Worm (Caenorhabditis elegans) whole organism, early embryonic: ENCODE results near the gene elt-6.

Experiments used
- B0310.2 ChIP-seq: sonication (generic microtip); optimal IDR thresholded peaks from 2 replicates; lab custom pipeline; 2016; ENCODE audit warnings: mild to moderate bottlenecking, missing genetic modification characterization, missing compliant biosample characterization
- ama-1 ChIP-seq: fragments of 150-350 bp; optimal IDR thresholded peaks from 2 replicates; lab custom pipeline; 2014
- ceh-13 ChIP-seq: fragments of 200-800 bp; sonication (Bioruptor generic); optimal IDR thresholded peaks from 2 replicates; lab custom pipeline; 2018; ENCODE audit warnings: mild to moderate bottlenecking, missing genetic modification characterization, missing compliant biosample characterization
- ets-7 ChIP-seq: sonication (generic microtip); optimal IDR thresholded peaks from 2 replicates; lab custom pipeline; 2016; ENCODE audit warnings: missing genotype, missing genetic modification characterization, missing compliant biosample characterization
- flt-1 ChIP-seq: fragments of 200-800 bp; sonication (Bioruptor generic); IDR thresholded peaks from 2 replicates; pipeline ENCODE4 v1.3.6; 2022; ENCODE audit warnings: missing genetic modification characterization, missing compliant biosample characterization
- hmbx-1 ChIP-seq: sonication (generic microtip); optimal IDR thresholded peaks from 2 replicates; lab custom pipeline; 2016; ENCODE audit warnings: mild to moderate bottlenecking, missing genetic modification characterization, missing compliant biosample characterization
- hnd-1 ChIP-seq: sonication (generic microtip); optimal IDR thresholded peaks from 2 replicates; lab custom pipeline; 2016; ENCODE audit warnings: missing genetic modification characterization, missing compliant biosample characterization
- pes-1 ChIP-seq: fragments of 200-800 bp; sonication (Bioruptor generic); IDR thresholded peaks from 2 replicates; pipeline ENCODE4 v1.3.6; 2022; ENCODE audit warnings: missing genetic modification reagents, missing genetic modification characterization, missing compliant biosample characterization
- sea-1 ChIP-seq: fragments of 200-800 bp; sonication (Bioruptor generic); conservative IDR thresholded peaks from 2 replicates; pipeline ENCODE4 v1.3.6; 2022; ENCODE audit warnings: missing genetic modification characterization, missing compliant biosample characterization
- tbx-11 ChIP-seq: fragments of 200-800 bp; sonication (Bioruptor generic); IDR thresholded peaks from 2 replicates; pipeline ENCODE4 v1.3.6; 2022; ENCODE audit warnings: missing genetic modification characterization, missing compliant biosample characterization
- tbx-37 ChIP-seq: fragments of 200-800 bp; sonication (Bioruptor generic); conservative IDR thresholded peaks from 2 replicates; pipeline ENCODE4 v1.3.6; 2022; ENCODE audit warnings: missing genetic modification reagents, missing genetic modification characterization, missing compliant biosample characterization
- tra-4 ChIP-seq: sonication (generic microtip); optimal IDR thresholded peaks from 2 replicates; lab custom pipeline; 2017; ENCODE audit warnings: missing genetic modification characterization, missing compliant biosample characterization

- TF ChIP-seq ama-1 (lab: Kevin White, UChicago): no peak
- TF ChIP-seq hnd-1: no peak
- no peak for TF ChIP-seq tbx-11 (GFP tag; lab: Robert Waterston, UW)
- no peak for TF ChIP-seq flt-1 (GFP tag; lab: Robert Waterston, UW)
- no peak for TF ChIP-seq B0310.2 (tag; lab: Kevin White, UChicago)
- TF ChIP-seq tra-4: no peak
- no peak for TF ChIP-seq tbx-37 (GFP tag; lab: Robert Waterston, UW)
- no peak for TF ChIP-seq pes-1
- no peak for TF ChIP-seq sea-1 (GFP tag; lab: Robert Waterston, UW)
- TF ChIP-seq ceh-13: no peak
- no peak for TF ChIP-seq hmbx-1 (tag; lab: Kevin White, UChicago)
- no peak for TF ChIP-seq ets-7 (tag; lab: Kevin White, UChicago)
Observed at ce11 chrIV:1965135-1965534, 47.4 kb downstream of the elt-6 start, which contains the start of gene Y48A5A.1.
